Fruit fly (Drosophila melanogaster) whole organism, pupa: ENCODE data around the gene flip.

ENCODE experiments used
- CG10348 ChIP-seq: fragments of 200-800 bp; sonication (Bioruptor generic); IDR thresholded peaks from 2 replicates; pipeline ENCODE4 v1.3.6; 2022; ENCODE audit warnings: missing biosample characterization, missing genetic modification characterization
- CG12605 ChIP-seq: fragments of 200-800 bp; sonication (Bioruptor generic); IDR thresholded peaks from 2 replicates; pipeline ENCODE4 v1.3.6; 2022; ENCODE audit warnings: missing biosample characterization, missing genetic modification characterization
- CG13204 ChIP-seq: fragments of 200-800 bp; sonication (Bioruptor generic); optimal IDR thresholded peaks from 2 replicates; lab custom pipeline; 2018; ENCODE audit warnings: missing biosample characterization, mild to moderate bottlenecking, missing genetic modification characterization, moderate library complexity
- CG14655 ChIP-seq: fragments of 200-800 bp; sonication (Bioruptor generic); optimal IDR thresholded peaks from 3 replicates; lab custom pipeline; 2017; ENCODE audit warnings: mild to moderate bottlenecking, missing biosample characterization, missing genetic modification reagents, missing genetic modification characterization
- CG15710 ChIP-seq: fragments of 200-800 bp; sonication (Bioruptor generic); optimal IDR thresholded peaks from 2 replicates; lab custom pipeline; 2018; ENCODE audit warnings: missing biosample characterization, mild to moderate bottlenecking, missing genetic modification characterization, moderate library complexity
- CG17806 ChIP-seq: fragments of 200-800 bp; sonication (Bioruptor generic); optimal IDR thresholded peaks from 2 replicates; lab custom pipeline; 2018; ENCODE audit warnings: missing biosample characterization, mild to moderate bottlenecking, missing genetic modification characterization, moderate library complexity
- CG32121 ChIP-seq: fragments of 200-800 bp; sonication (Bioruptor generic); IDR thresholded peaks from 2 replicates; pipeline ENCODE4 v1.3.6; 2022; ENCODE audit warnings: missing biosample characterization, missing genetic modification characterization
- CG34367 ChIP-seq: fragments of 200-800 bp; sonication (Bioruptor generic); optimal IDR thresholded peaks from 2 replicates; lab custom pipeline; 2018; ENCODE audit warnings: missing biosample characterization, mild to moderate bottlenecking, missing genetic modification characterization
- CG4496 ChIP-seq: fragments of 200-800 bp; sonication (Bioruptor generic); IDR thresholded peaks from 3 replicates; pipeline ENCODE4 v1.3.6; 2022; ENCODE audit warnings: missing biosample characterization, missing genetic modification characterization
- CG8159 ChIP-seq: fragments of 200-800 bp; sonication (Bioruptor generic); optimal IDR thresholded peaks from 3 replicates; lab custom pipeline; 2018; ENCODE audit warnings: missing biosample characterization, mild to moderate bottlenecking, missing genetic modification characterization, moderate library complexity
- CG8301 ChIP-seq: fragments of 200-800 bp; sonication (Bioruptor generic); optimal IDR thresholded peaks from 2 replicates; lab custom pipeline; 2018; ENCODE audit warnings: missing biosample characterization, mild to moderate bottlenecking, missing genetic modification characterization
- CG9948 ChIP-seq: fragments of 200-800 bp; sonication (Bioruptor generic); optimal IDR thresholded peaks from 2 replicates; lab custom pipeline; 2018; ENCODE audit warnings: missing biosample characterization, mild to moderate bottlenecking, missing genetic modification characterization, moderate library complexity
- D1 ChIP-seq: fragments of 200-800 bp; sonication (Bioruptor generic); optimal IDR thresholded peaks from 2 replicates; lab custom pipeline; 2018; ENCODE audit warnings: missing biosample characterization, mild to moderate bottlenecking, missing genetic modification characterization, moderate library complexity
- EcR ChIP-seq: fragments of 200-800 bp; sonication (Bioruptor generic); optimal IDR thresholded peaks from 3 replicates; lab custom pipeline; 2019; ENCODE audit warnings: missing biosample characterization, missing genetic modification characterization, mild to moderate bottlenecking, moderate library complexity, missing genetic modification reagents
- Ets98B ChIP-seq: fragments of 200-800 bp; sonication (Bioruptor generic); IDR thresholded peaks from 2 replicates; pipeline ENCODE4 v1.3.6; 2022; ENCODE audit warnings: missing biosample characterization, missing genetic modification characterization
- Pif1A ChIP-seq: fragments of 200-800 bp; sonication (Bioruptor generic); optimal IDR thresholded peaks from 3 replicates; lab custom pipeline; 2016; ENCODE audit warnings: missing biosample characterization, missing genetic modification characterization
- Pif1B ChIP-seq: fragments of 200-800 bp; sonication (Bioruptor generic); optimal IDR thresholded peaks from 3 replicates; lab custom pipeline; 2016; ENCODE audit warnings: missing biosample characterization, missing genetic modification characterization
- Snoo ChIP-seq: fragments of 200-800 bp; sonication (Bioruptor generic); optimal IDR thresholded peaks from 3 replicates; lab custom pipeline; 2017; ENCODE audit warnings: missing biosample characterization, mild to moderate bottlenecking, missing genetic modification characterization, inconsistent platforms
- fd96Ca ChIP-seq: fragments of 200-800 bp; sonication (Bioruptor generic); IDR thresholded peaks from 3 replicates; pipeline ENCODE4 v1.3.6; 2022; ENCODE audit warnings: missing biosample characterization, missing genetic modification characterization
- gl ChIP-seq: fragments of 200-800 bp; sonication (Bioruptor generic); optimal IDR thresholded peaks from 2 replicates; lab custom pipeline; 2018; ENCODE audit warnings: missing biosample characterization, mild to moderate bottlenecking, missing genetic modification characterization
- rn ChIP-seq: fragments of 200-800 bp; sonication (Bioruptor generic); IDR thresholded peaks from 2 replicates; pipeline ENCODE4 v1.3.6; 2022; ENCODE audit warnings: missing biosample characterization, missing genetic modification characterization

flip gene

dm6 chr3R:4243096-4243940 is 34.4 kb downstream of the flip start, which contains the start of gene CG34305:
CG34305 (minus strand) TSS chr3R:4243146.
- TF ChIP-seq CG12605 (no peak), CG34367 (no peak), Pif1A (peak; percentile 7), CG9948 (tag; lab: Kevin White, UChicago) (no peak), Snoo (tag; lab: Kevin White, UChicago) (no peak), CG8159 (tag; lab: Kevin White, UChicago) (peak; percentile 49), CG4496 (GFP tag; lab: Robert Waterston, UW) (no peak), CG8301 (tag; lab: Kevin White, UChicago) (no peak), CG32121 (GFP tag; lab: Robert Waterston, UW) (no peak), CG15710 (no peak), CG13204 (GFP tag; lab: Kevin White, UChicago) (no peak), EcR (GFP tag; lab: Kevin White, UChicago) (no peak), rn (no peak), fd96Ca (no peak), Ets98B (GFP tag; lab: Robert Waterston, UW) (no peak), CG17806 (tag; lab: Kevin White, UChicago) (no peak)

DNA sequence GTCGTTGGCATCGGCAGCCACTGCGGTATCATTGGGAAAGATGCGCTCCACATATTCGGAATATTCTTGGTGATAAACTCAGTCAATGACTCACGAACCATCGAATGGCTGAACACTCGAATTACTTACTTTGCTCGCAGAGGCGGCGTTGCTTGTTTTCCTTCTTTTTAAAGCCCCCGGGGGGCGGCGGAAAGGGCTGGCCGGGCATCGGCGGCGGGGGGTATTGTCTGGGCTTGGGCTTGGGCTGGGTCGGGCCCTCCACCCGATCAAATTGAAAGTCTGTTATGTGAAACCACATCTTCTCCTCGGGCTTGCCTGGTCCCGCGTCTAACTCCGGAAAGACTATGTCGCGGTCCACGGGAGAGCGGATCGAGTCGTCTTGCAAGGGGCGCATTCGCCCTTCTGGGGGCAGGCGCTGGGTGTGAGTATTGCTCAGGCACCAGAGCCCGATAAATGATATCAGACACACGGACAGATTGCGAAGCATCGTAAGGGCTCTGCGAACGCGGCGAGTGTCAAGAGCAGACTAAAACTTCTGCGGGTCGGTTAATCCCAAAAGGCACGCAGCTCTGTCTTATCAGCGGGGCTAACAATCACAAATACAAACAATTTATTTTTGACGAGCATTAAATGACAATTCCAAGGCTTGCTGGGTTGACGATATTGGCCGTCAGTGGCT is 35.4 kb downstream of the flip start, which contains the start of gene CG14642:
CG14642 (minus strand) TSS at position 509 of the 679 bp plus-strand sequence.
- TF ChIP-seq CG12605 (no peak), CG9948 (tag; lab: Kevin White, UChicago) (no peak), CG13204 (GFP tag; lab: Kevin White, UChicago) (no peak), CG32121 (GFP tag; lab: Robert Waterston, UW) (no peak), CG15710 (no peak), Pif1B (GFP tag; lab: Kevin White, UChicago) (no peak), fd96Ca (no peak), CG8159 (tag; lab: Kevin White, UChicago) (no peak), EcR (GFP tag; lab: Kevin White, UChicago) (no peak), gl (tag; lab: Kevin White, UChicago) (no peak), CG10348 (no peak), CG34367 (no peak), CG8301 (tag; lab: Kevin White, UChicago) (no peak), CG17806 (tag; lab: Kevin White, UChicago) (no peak), Ets98B (GFP tag; lab: Robert Waterston, UW) (no peak), rn (no peak), CG14655 (no peak)
- TF ChIP-seq, all 21 proteins: peak for 0

DNA sequence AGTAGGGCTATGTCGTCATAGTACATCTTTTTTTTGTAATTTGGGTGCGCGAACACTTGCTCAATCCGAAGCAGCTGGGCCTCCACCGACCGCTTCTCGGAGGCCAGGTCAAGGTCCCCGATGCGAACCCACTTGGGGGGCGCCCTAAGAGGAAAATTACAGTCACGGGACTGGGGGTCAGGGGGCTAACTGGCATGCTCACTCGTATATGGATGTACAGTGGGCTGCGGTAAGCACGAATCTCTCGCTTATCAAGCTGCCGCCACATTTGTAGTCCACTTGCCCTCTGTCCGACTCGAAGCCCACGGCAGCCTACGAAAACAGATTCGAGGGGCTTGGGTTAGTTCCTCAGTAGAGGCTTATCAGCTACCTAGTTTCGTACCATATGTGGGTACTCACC is 36.0 kb downstream of the flip start:
- no peak for TF ChIP-seq CG8301 (tag; lab: Kevin White, UChicago)
- no peak for TF ChIP-seq CG12605
- TF ChIP-seq CG32121 (GFP tag; lab: Robert Waterston, UW): no peak
- TF ChIP-seq CG9948 (tag; lab: Kevin White, UChicago): no peak
- TF ChIP-seq, all 21 proteins: peak for 0

DNA sequence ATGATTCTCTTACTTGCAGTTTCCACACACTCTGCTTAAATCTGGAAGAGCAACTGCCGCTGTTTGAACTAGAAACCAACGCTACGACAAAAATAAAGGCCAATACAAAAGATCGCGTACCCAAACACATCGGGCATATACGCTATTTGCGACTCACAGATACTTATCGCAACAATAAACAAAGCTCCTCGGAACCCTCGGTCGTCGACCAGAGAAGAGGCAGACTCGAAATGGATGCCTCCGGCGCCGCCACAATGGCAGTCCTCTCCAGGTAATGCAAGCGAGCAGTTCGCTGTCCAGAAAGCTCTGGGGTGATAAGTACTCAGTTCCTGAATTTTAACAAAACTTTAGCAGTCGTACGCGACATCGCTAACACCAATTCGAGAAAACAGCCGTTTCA is 41.2 kb downstream of the flip start:
- TF ChIP-seq gl (tag; lab: Kevin White, UChicago) (peak; percentile 38), CG15710 (no peak), CG13204 (GFP tag; lab: Kevin White, UChicago) (no peak), CG17806 (tag; lab: Kevin White, UChicago) (no peak), rn (no peak), CG4496 (GFP tag; lab: Robert Waterston, UW) (0 out of 3 replicates have a peak, but pooled peaks have one; percentile 42), EcR (GFP tag; lab: Kevin White, UChicago) (peak; percentile 94), Pif1B (GFP tag; lab: Kevin White, UChicago) (peak; percentile 38), CG12605 (0 out of 2 replicates have a peak, but pooled peaks have one; percentile 24), Ets98B (GFP tag; lab: Robert Waterston, UW) (peak; percentile 48), fd96Ca (peak; percentile 11; the same call in 1 of the 3 replicates)

- TF ChIP-seq Snoo (tag; lab: Kevin White, UChicago): no peak
- TF ChIP-seq Pif1A: no peak
- no peak for TF ChIP-seq CG14655
Observed at dm6 chr3R:4234991-4235553, 42.7 kb downstream of the flip start, which contains the start of gene Gel. Gel (plus strand) TSS chr3R:4235217.

DNA sequence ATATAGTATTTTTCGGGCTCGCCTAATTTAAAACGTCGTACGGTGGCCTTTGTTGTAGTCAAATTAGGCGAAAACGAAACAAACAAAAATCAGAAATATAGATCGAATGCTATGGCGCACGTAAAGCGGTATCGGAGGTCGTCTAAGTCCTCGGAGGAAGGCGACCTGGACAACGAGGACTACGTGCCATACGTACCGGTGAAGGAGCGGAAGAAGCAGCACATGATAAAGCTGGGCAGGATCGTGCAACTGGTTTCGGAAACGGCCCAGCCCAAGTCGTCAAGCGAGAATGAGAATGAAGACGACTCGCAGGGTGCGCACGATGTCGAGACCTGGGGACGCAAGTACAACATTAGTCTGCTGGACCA is 44.7 kb downstream of the flip start, which contains the start of gene abs:
abs (plus strand) TSS at position 30 of the 368 bp plus-strand sequence.
- TF ChIP-seq Snoo (tag; lab: Kevin White, UChicago) (no peak), CG13204 (GFP tag; lab: Kevin White, UChicago) (no peak), CG4496 (GFP tag; lab: Robert Waterston, UW) (no peak), CG9948 (tag; lab: Kevin White, UChicago) (no peak), CG15710 (no peak), CG14655 (no peak), D1 (tag; lab: Kevin White, UChicago) (no peak), fd96Ca (no peak), rn (no peak), CG10348 (no peak), CG17806 (tag; lab: Kevin White, UChicago) (no peak)
